Worm (Caenorhabditis elegans) whole organism, early embryonic: Measurements from ENCODE around the gene W03D2.9.

ENCODE experiments used
- B0310.2 ChIP-seq: sonication (generic microtip); optimal IDR thresholded peaks from 2 replicates; lab custom pipeline; 2016; ENCODE audit warnings: mild to moderate bottlenecking, missing genetic modification characterization, missing compliant biosample characterization
- ama-1 ChIP-seq: fragments of 150-350 bp; optimal IDR thresholded peaks from 2 replicates; lab custom pipeline; 2014
- ceh-36 ChIP-seq: sonication (generic microtip); optimal IDR thresholded peaks from 2 replicates; lab custom pipeline; 2016; ENCODE audit warnings: missing genetic modification characterization, inconsistent platforms, missing compliant biosample characterization
- tra-4 ChIP-seq: sonication (generic microtip); optimal IDR thresholded peaks from 2 replicates; lab custom pipeline; 2017; ENCODE audit warnings: missing genetic modification characterization, missing compliant biosample characterization

DNA sequence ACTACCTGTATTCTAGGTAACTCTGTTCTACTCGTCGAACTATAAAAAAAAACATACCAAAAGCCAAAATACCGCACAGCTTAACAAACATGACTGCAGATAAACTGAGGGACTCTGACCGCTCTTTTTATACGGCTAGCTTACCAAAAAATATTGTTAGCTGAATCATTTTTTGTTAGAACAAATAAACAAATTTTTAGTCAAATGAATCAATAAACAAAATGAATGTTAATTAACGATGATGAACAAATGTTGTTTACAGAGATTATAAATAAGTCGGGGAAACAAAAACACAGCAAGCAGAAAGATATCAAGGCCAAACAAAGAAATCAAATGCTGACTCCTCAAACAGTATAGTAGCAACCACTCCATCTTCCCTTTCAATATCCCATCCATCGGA is 10.9 kb downstream of the W03D2.9 start, which contains the start of gene ilys-6:
- TF ChIP-seq ceh-36 (tag; lab: Kevin White, UChicago) (no peak), tra-4 (tag; lab: Kevin White, UChicago) (no peak), ama-1 (lab: Kevin White, UChicago) (no peak), B0310.2 (tag; lab: Kevin White, UChicago) (no peak)
